Fruit fly (Drosophila melanogaster) whole organism, embryonic: ENCODE data around the gene Utx.

Experiments used
- Aef1 ChIP-seq: fragments of 200-800 bp; sonication (Bioruptor generic); IDR thresholded peaks from 3 replicates; pipeline ENCODE4 v1.3.6; 2022; ENCODE audit warnings: missing biosample characterization, missing genetic modification characterization
- Bteb2 ChIP-seq: fragments of 200-800 bp; sonication (Bioruptor generic); optimal IDR thresholded peaks from 2 replicates; lab custom pipeline; 2016; ENCODE audit warnings: missing biosample characterization, missing genetic modification characterization
- CG10366 ChIP-seq: fragments of 200-800 bp; sonication (Bioruptor generic); IDR thresholded peaks from 2 replicates; pipeline ENCODE4 v1.3.6; 2022; ENCODE audit warnings: missing biosample characterization, missing genetic modification characterization
- CG11398 ChIP-seq: fragments of 200-800 bp; sonication (Bioruptor generic); optimal IDR thresholded peaks from 2 replicates; lab custom pipeline; 2016; ENCODE audit warnings: missing biosample characterization, missing genetic modification characterization
- CG12219 ChIP-seq: fragments of 200-800 bp; sonication (Bioruptor generic); optimal IDR thresholded peaks from 3 replicates; lab custom pipeline; 2018; ENCODE audit warnings: missing biosample characterization, mild to moderate bottlenecking, missing genetic modification characterization
- CG12236 ChIP-seq: fragments of 200-800 bp; sonication (Bioruptor generic); optimal IDR thresholded peaks from 2 replicates; lab custom pipeline; 2016; ENCODE audit warnings: missing biosample characterization, missing genetic modification characterization
- CG13123 ChIP-seq: fragments of 200-800 bp; sonication (Bioruptor generic); optimal IDR thresholded peaks from 2 replicates; lab custom pipeline; 2016; ENCODE audit warnings: missing biosample characterization, missing genetic modification characterization
- CG15011 ChIP-seq: fragments of 200-800 bp; sonication (Bioruptor generic); optimal IDR thresholded peaks from 3 replicates; lab custom pipeline; 2018; ENCODE audit warnings: missing biosample characterization, mild to moderate bottlenecking, missing genetic modification characterization
- CG1647 ChIP-seq: fragments of 200-800 bp; sonication (Bioruptor generic); optimal IDR thresholded peaks from 3 replicates; lab custom pipeline; 2016; ENCODE audit warnings: missing biosample characterization, missing genetic modification characterization
- CG17568 ChIP-seq: fragments of 200-800 bp; sonication (Bioruptor generic); optimal IDR thresholded peaks from 2 replicates; lab custom pipeline; 2018; ENCODE audit warnings: missing biosample characterization, mild to moderate bottlenecking, missing genetic modification characterization, moderate library complexity
- CG17612 ChIP-seq: fragments of 200-800 bp; sonication (Bioruptor generic); IDR thresholded peaks from 2 replicates; pipeline ENCODE4 v1.3.6; 2022; ENCODE audit warnings: missing biosample characterization, missing genetic modification characterization
- CG18011 ChIP-seq: fragments of 200-800 bp; sonication (Bioruptor generic); optimal IDR thresholded peaks from 2 replicates; lab custom pipeline; 2017; ENCODE audit warnings: missing biosample characterization, missing genetic modification characterization, mild to moderate bottlenecking, moderate library complexity, missing genotype
- CG30020 ChIP-seq: fragments of 200-800 bp; optimal IDR thresholded peaks from 2 replicates; lab custom pipeline; 2019; ENCODE audit warnings: missing biosample characterization, mild to moderate bottlenecking, missing genetic modification characterization, moderate library complexity
- CG32767 ChIP-seq: fragments of 200-800 bp; sonication (Bioruptor generic); IDR thresholded peaks from 2 replicates; pipeline ENCODE4 v1.3.6; 2022; ENCODE audit warnings: missing biosample characterization, missing genetic modification characterization
- CG42726 ChIP-seq: fragments of 200-800 bp; sonication (Bioruptor generic); IDR thresholded peaks from 2 replicates; pipeline ENCODE4 v1.3.6; 2022; ENCODE audit warnings: missing biosample characterization, missing genetic modification characterization; ENCODE audit not compliant: partially characterized antibody
- CG6272 ChIP-seq: fragments of 200-800 bp; sonication (Bioruptor generic); IDR thresholded peaks from 2 replicates; pipeline ENCODE4 v1.3.6; 2022; ENCODE audit warnings: missing biosample characterization, missing genetic modification characterization
- CG7786 ChIP-seq: fragments of 200-800 bp; sonication (Bioruptor generic); optimal IDR thresholded peaks from 2 replicates; lab custom pipeline; 2016; ENCODE audit warnings: missing biosample characterization, missing genetic modification characterization
- CG8089 ChIP-seq: fragments of 200-800 bp; sonication (Bioruptor generic); optimal IDR thresholded peaks from 3 replicates; lab custom pipeline; 2016; ENCODE audit warnings: missing biosample characterization, missing genetic modification characterization
- CG8290 ChIP-seq, 3 experiments: fragments of 200-800 bp; sonication (Bioruptor generic); optimal IDR thresholded peaks; 2 replicates each; lab custom pipeline; 2016 to 2019; ENCODE audit warnings: missing biosample characterization in 3 of 3, missing genetic modification characterization in 3 of 3, mild to moderate bottlenecking in 2 of 3, moderate library complexity in 1 of 3
- CG9727 ChIP-seq: fragments of 200-800 bp; sonication (Bioruptor generic); optimal IDR thresholded peaks from 3 replicates; lab custom pipeline; 2017; ENCODE audit warnings: missing biosample characterization, mild to moderate bottlenecking, missing genetic modification characterization
- CG9797 ChIP-seq: fragments of 200-800 bp; sonication (Bioruptor generic); optimal IDR thresholded peaks from 3 replicates; lab custom pipeline; 2018; ENCODE audit warnings: missing biosample characterization, mild to moderate bottlenecking, missing genetic modification characterization
- Camta ChIP-seq: fragments of 200-800 bp; sonication (Bioruptor generic); optimal IDR thresholded peaks from 2 replicates; lab custom pipeline; 2016; ENCODE audit warnings: missing biosample characterization, missing genetic modification characterization
- D19A ChIP-seq: fragments of 200-800 bp; optimal IDR thresholded peaks from 3 replicates; lab custom pipeline; 2019; ENCODE audit warnings: missing biosample characterization, mild to moderate bottlenecking, missing genetic modification characterization, moderate library complexity
- Elba2 ChIP-seq: fragments of 200-800 bp; sonication (Bioruptor generic); optimal IDR thresholded peaks from 3 replicates; lab custom pipeline; 2016; ENCODE audit warnings: missing biosample characterization, missing genetic modification characterization
- Fer3 ChIP-seq: fragments of 200-800 bp; sonication (Bioruptor generic); optimal IDR thresholded peaks from 2 replicates; lab custom pipeline; 2018; ENCODE audit warnings: missing biosample characterization, mild to moderate bottlenecking, missing genetic modification characterization, moderate library complexity
- Lim3 ChIP-seq: fragments of 200-800 bp; sonication (Bioruptor generic); IDR thresholded peaks from 2 replicates; pipeline ENCODE4 v1.3.6; 2022; ENCODE audit warnings: missing biosample characterization, missing genetic modification characterization
- Myb ChIP-seq: fragments of 200-800 bp; sonication (Bioruptor generic); optimal IDR thresholded peaks from 2 replicates; lab custom pipeline; 2016; ENCODE audit warnings: missing biosample characterization, missing genetic modification characterization
- NC2β ChIP-seq: fragments of 200-800 bp; sonication (Bioruptor generic); optimal IDR thresholded peaks from 2 replicates; lab custom pipeline; 2016; ENCODE audit warnings: missing biosample characterization, missing genetic modification characterization
- Optix ChIP-seq: fragments of 200-800 bp; sonication (Bioruptor generic); IDR thresholded peaks from 3 replicates; pipeline ENCODE4 v1.3.6; 2022; ENCODE audit warnings: missing biosample characterization, missing genetic modification characterization
- PHDP ChIP-seq: fragments of 200-800 bp; sonication (Bioruptor generic); optimal IDR thresholded peaks from 3 replicates; lab custom pipeline; 2018; ENCODE audit warnings: missing biosample characterization, mild to moderate bottlenecking, missing genetic modification characterization, moderate library complexity
- Sox100B ChIP-seq: fragments of 200-800 bp; sonication (Bioruptor generic); optimal IDR thresholded peaks from 3 replicates; lab custom pipeline; 2018; ENCODE audit warnings: missing biosample characterization, mild to moderate bottlenecking, missing genetic modification characterization
- Stat92E ChIP-seq, 3 experiments: fragments of >200 bp in 2 of 3; fragments of 200-800 bp in 1 of 3; sonication (Bioruptor generic) in 1 of 3; optimal IDR thresholded peaks; 2 replicates each; lab custom pipeline; 2017 to 2019; ENCODE audit warnings: missing biosample characterization in 3 of 3, missing genetic modification characterization in 3 of 3, mild to moderate bottlenecking in 1 of 3, moderate library complexity in 1 of 3
- ab ChIP-seq: fragments of 200-800 bp; sonication (Bioruptor generic); optimal IDR thresholded peaks from 2 replicates; lab custom pipeline; 2016; ENCODE audit warnings: missing biosample characterization, missing genetic modification characterization
- ac ChIP-seq: fragments of 200-800 bp; sonication (Bioruptor generic); optimal IDR thresholded peaks from 3 replicates; lab custom pipeline; 2017; ENCODE audit warnings: missing biosample characterization, mild to moderate bottlenecking, missing genetic modification characterization
- bsh ChIP-seq, 2 experiments: fragments of 200-800 bp; sonication (Bioruptor generic); optimal IDR thresholded peaks; 2 replicates each; lab custom pipeline; 2017 to 2018; ENCODE audit warnings: mild to moderate bottlenecking in 2 of 2, missing biosample characterization in 2 of 2, missing genetic modification characterization in 2 of 2, moderate library complexity in 1 of 2
- en ChIP-seq: fragments of 200-800 bp; sonication (Bioruptor generic); optimal IDR thresholded peaks from 2 replicates; lab custom pipeline; 2016; ENCODE audit warnings: missing biosample characterization, missing genetic modification characterization
- ewg ChIP-seq: fragments of 200-800 bp; sonication (Bioruptor generic); optimal IDR thresholded peaks from 3 replicates; lab custom pipeline; 2017; ENCODE audit warnings: mild to moderate bottlenecking, missing biosample characterization, missing genetic modification reagents, missing genetic modification characterization
- fd64A ChIP-seq: fragments of 200-800 bp; sonication (Bioruptor generic); optimal IDR thresholded peaks from 3 replicates; lab custom pipeline; 2018; ENCODE audit warnings: missing biosample characterization, mild to moderate bottlenecking, missing genetic modification characterization
- gem ChIP-seq: fragments of 200-800 bp; sonication (Bioruptor generic); optimal IDR thresholded peaks from 2 replicates; lab custom pipeline; 2019; ENCODE audit warnings: missing biosample characterization, mild to moderate bottlenecking, missing genetic modification characterization, moderate library complexity
- lilli ChIP-seq: fragments of 200-800 bp; sonication (Bioruptor generic); optimal IDR thresholded peaks from 3 replicates; lab custom pipeline; 2016; ENCODE audit warnings: missing biosample characterization, missing genetic modification characterization
- pros ChIP-seq: fragments of 200-800 bp; sonication (Bioruptor generic); optimal IDR thresholded peaks from 3 replicates; lab custom pipeline; 2019; ENCODE audit warnings: missing biosample characterization, mild to moderate bottlenecking, missing genetic modification characterization, moderate library complexity
- rib ChIP-seq: fragments of 200-800 bp; sonication (Bioruptor generic); IDR thresholded peaks from 2 replicates; pipeline ENCODE4 v1.3.6; 2022; ENCODE audit warnings: missing biosample characterization, missing genetic modification characterization
- sd ChIP-seq: fragments of 200-800 bp; sonication (Bioruptor generic); optimal IDR thresholded peaks from 3 replicates; lab custom pipeline; 2018; ENCODE audit warnings: missing biosample characterization, mild to moderate bottlenecking, missing genetic modification characterization, moderate library complexity
- seq ChIP-seq: fragments of 200-800 bp; sonication (Bioruptor generic); IDR thresholded peaks from 2 replicates; pipeline ENCODE4 v1.3.6; 2022; ENCODE audit warnings: missing biosample characterization, missing genetic modification characterization
- sima ChIP-seq: fragments of 200-800 bp; sonication (Bioruptor generic); optimal IDR thresholded peaks from 2 replicates; lab custom pipeline; 2016; ENCODE audit warnings: missing biosample characterization, missing genetic modification characterization
- trh ChIP-seq: fragments of 200-800 bp; sonication (Bioruptor generic); optimal IDR thresholded peaks from 2 replicates; lab custom pipeline; 2016; ENCODE audit warnings: missing biosample characterization, missing genetic modification characterization
- ttk ChIP-seq: fragments of 200-800 bp; sonication (Bioruptor generic); IDR thresholded peaks from 2 replicates; pipeline ENCODE4 v2.1.2; 2022; ENCODE audit warnings: missing biosample characterization, missing genetic modification characterization
- vnd ChIP-seq: fragments of 200-800 bp; sonication (Bioruptor generic); IDR thresholded peaks from 3 replicates; pipeline ENCODE4 v1.3.6; 2022; ENCODE audit warnings: missing biosample characterization, missing genetic modification characterization; ENCODE audit not compliant: partially characterized antibody
- zf30C ChIP-seq: fragments of 200-800 bp; sonication (Bioruptor generic); optimal IDR thresholded peaks from 3 replicates; lab custom pipeline; 2018; ENCODE audit warnings: missing biosample characterization, mild to moderate bottlenecking, missing genetic modification characterization

Gene Utx

DNA sequence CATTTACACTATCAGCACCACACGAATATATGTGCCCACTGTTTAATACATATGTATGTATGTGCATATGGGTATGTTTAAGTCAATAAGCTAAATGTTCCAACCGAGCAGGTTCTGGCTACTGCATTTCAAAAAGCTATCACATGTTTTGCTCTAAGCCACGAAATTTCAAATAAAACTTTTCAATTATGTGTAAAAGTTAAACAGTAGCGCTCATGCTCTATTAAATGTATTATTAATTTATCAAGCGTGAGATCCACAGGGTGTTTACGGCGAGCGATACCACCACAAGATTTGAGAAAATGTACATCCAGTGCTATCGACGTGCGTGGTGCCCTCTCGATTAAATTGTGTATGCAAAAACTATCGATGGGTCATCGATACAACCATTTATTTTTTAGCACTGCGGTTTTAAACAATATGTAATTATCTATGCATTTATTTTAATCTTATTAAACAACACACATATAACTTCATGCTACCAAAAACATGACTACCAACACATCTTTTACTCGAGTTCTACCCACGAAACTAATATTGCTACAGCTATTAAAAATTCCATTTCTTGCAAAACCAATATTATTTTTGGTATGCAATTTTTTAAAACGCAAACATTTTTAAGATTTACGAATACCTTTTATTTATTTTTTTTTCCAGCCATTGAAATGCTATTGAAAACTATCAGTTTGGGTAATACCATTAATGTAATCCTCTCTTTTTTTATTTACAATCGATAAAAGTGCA is 17.7 kb downstream of the Utx start, which contains the start of gene Pten (continued):
- peak; percentile 4 for TF ChIP-seq sd (tag; lab: Kevin White, UChicago)
- no peak for TF ChIP-seq ewg
- no peak for TF ChIP-seq Optix (GFP tag; lab: Robert Waterston, UW)
- peak; percentile 90 for TF ChIP-seq CG9727
- no peak for TF ChIP-seq zf30C (GFP tag; lab: Kevin White, UChicago)
- no peak for TF ChIP-seq ttk (GFP tag; lab: Robert Waterston, UW)
- TF ChIP-seq vnd = peak; percentile 85
- TF ChIP-seq CG8089 (GFP tag; lab: Kevin White, UChicago) = peak; percentile 10
- peak; percentile 32 for TF ChIP-seq D19A (tag; lab: Kevin White, UChicago)
- TF ChIP-seq CG11398 (GFP tag; lab: Kevin White, UChicago) = peak; percentile 49
- TF ChIP-seq rib (GFP tag; lab: Robert Waterston, UW) = no peak
- TF ChIP-seq gem (tag; lab: Kevin White, UChicago) = peak; percentile 80
- peak; percentile 75 for TF ChIP-seq Bteb2
- no peak for TF ChIP-seq fd64A (GFP tag; lab: Kevin White, UChicago)
- TF ChIP-seq CG17612 (GFP tag; lab: Robert Waterston, UW) = no peak
- peak; percentile 51 for TF ChIP-seq en
- peak; percentile 82; the same call in 1 of the 2 replicates for TF ChIP-seq CG42726
- 0 out of 2 replicates have a peak, but pooled peaks have one; percentile 35 for TF ChIP-seq seq (GFP tag; lab: Robert Waterston, UW)
- no peak for TF ChIP-seq CG6272 (GFP tag; lab: Robert Waterston, UW)
- TF ChIP-seq Camta (GFP tag; lab: Kevin White, UChicago) = peak; percentile 78
- no peak for TF ChIP-seq CG13123 (GFP tag; lab: Kevin White, UChicago)
- TF ChIP-seq Fer3 (tag; lab: Kevin White, UChicago) = peak; percentile 61
- TF ChIP-seq CG12236 (GFP tag; lab: Kevin White, UChicago) = no peak
- no peak for TF ChIP-seq Stat92E (GFP tag; optimal IDR thresholded peaks at IDR 0.05; lab: Kevin White, UChicago)
- TF ChIP-seq Aef1 (GFP tag; lab: Robert Waterston, UW) = no peak; the same call in 2 of the 3 replicates
- peak; percentile 27 for TF ChIP-seq CG12219 (GFP tag; lab: Kevin White, UChicago)
- TF ChIP-seq Sox100B (GFP tag; lab: Kevin White, UChicago) = peak; percentile 63
- TF ChIP-seq Lim3 (GFP tag; lab: Robert Waterston, UW) = no peak
- TF ChIP-seq trh (GFP tag; lab: Kevin White, UChicago) = peak; percentile 16
- no peak for TF ChIP-seq ac
- peak; percentile 12 for TF ChIP-seq Elba2 (GFP tag; lab: Kevin White, UChicago)
- TF ChIP-seq PHDP (tag; lab: Kevin White, UChicago) = peak; percentile 49
- TF ChIP-seq sima (GFP tag; lab: Kevin White, UChicago) = peak; percentile 28
- TF ChIP-seq CG17568 = no peak
- TF ChIP-seq CG8290 (GFP tag; optimal IDR thresholded peaks at IDR 0.05; lab: Kevin White, UChicago) = no peak
- peak in 1 of 2 experiments; percentile 12 for TF ChIP-seq CG8290 (tag; optimal IDR thresholded peaks at IDR 0.05; lab: Kevin White, UChicago)
- peak; percentile 38 for TF ChIP-seq CG1647
- TF ChIP-seq lilli (GFP tag; lab: Kevin White, UChicago) = peak; percentile 69
- TF ChIP-seq CG10366 = peak; percentile 54
- TF ChIP-seq pros (GFP tag; lab: Kevin White, UChicago) = no peak
- peak; percentile 78 for TF ChIP-seq CG32767 (GFP tag; lab: Robert Waterston, UW)
- TF ChIP-seq CG30020 = peak; percentile 98
- peak; percentile 36 for TF ChIP-seq Myb (GFP tag; lab: Kevin White, UChicago)
- no peak for TF ChIP-seq CG15011
- TF ChIP-seq CG9797 (GFP tag; lab: Kevin White, UChicago) = no peak
- peak; percentile 57 for TF ChIP-seq NC2β (GFP tag; lab: Kevin White, UChicago)
- TF ChIP-seq bsh (GFP tag; optimal IDR thresholded peaks at IDR 0.05; lab: Kevin White, UChicago) = peak in 1 of 2 experiments; percentile 54
- no peak for TF ChIP-seq ab (GFP tag; lab: Kevin White, UChicago)
- TF ChIP-seq CG18011 (GFP tag; lab: Kevin White, UChicago) = no peak
- TF ChIP-seq CG7786 (GFP tag; lab: Kevin White, UChicago) = peak; percentile 48
